Fruit fly (Drosophila melanogaster) whole organism, embryonic: ENCODE measurements around the gene Nph.

Experiments used
- ATbp ChIP-seq: fragments of 200-800 bp; sonication (Bioruptor generic); optimal IDR thresholded peaks from 2 replicates; lab custom pipeline; 2017; ENCODE audit warnings: missing biosample characterization, mild to moderate bottlenecking, missing genetic modification characterization, missing genetic modification reagents
- Atf3 ChIP-seq: fragments of 200-800 bp; sonication (Bioruptor generic); optimal IDR thresholded peaks from 3 replicates; lab custom pipeline; 2016; ENCODE audit warnings: missing biosample characterization, missing genetic modification characterization
- CG10267 ChIP-seq: fragments of 200-800 bp; sonication (Bioruptor generic); optimal IDR thresholded peaks from 2 replicates; lab custom pipeline; 2018; ENCODE audit warnings: missing biosample characterization, mild to moderate bottlenecking, missing genetic modification characterization, moderate library complexity
- CG10321 ChIP-seq: fragments of 200-800 bp; sonication (Bioruptor generic); IDR thresholded peaks from 2 replicates; pipeline ENCODE4 v1.3.6; 2022; ENCODE audit warnings: missing biosample characterization, missing genetic modification characterization
- CG11398 ChIP-seq: fragments of 200-800 bp; sonication (Bioruptor generic); optimal IDR thresholded peaks from 2 replicates; lab custom pipeline; 2016; ENCODE audit warnings: missing biosample characterization, missing genetic modification characterization
- CG11723 ChIP-seq: fragments of 200-800 bp; sonication (Bioruptor generic); optimal IDR thresholded peaks from 2 replicates; lab custom pipeline; 2017; ENCODE audit warnings: missing biosample characterization, mild to moderate bottlenecking, missing genetic modification characterization
- CG12071 ChIP-seq: fragments of 200-800 bp; sonication (Bioruptor generic); optimal IDR thresholded peaks from 3 replicates; lab custom pipeline; 2018; ENCODE audit warnings: missing biosample characterization, mild to moderate bottlenecking, missing genetic modification characterization
- CG14441 ChIP-seq: fragments of 200-800 bp; sonication (Bioruptor generic); IDR thresholded peaks from 2 replicates; pipeline ENCODE4 v1.3.6; 2022; ENCODE audit warnings: missing biosample characterization, missing genetic modification characterization
- CG15011 ChIP-seq: fragments of 200-800 bp; sonication (Bioruptor generic); optimal IDR thresholded peaks from 3 replicates; lab custom pipeline; 2018; ENCODE audit warnings: missing biosample characterization, mild to moderate bottlenecking, missing genetic modification characterization
- CG2199 ChIP-seq: fragments of 200-800 bp; sonication (Bioruptor generic); IDR thresholded peaks from 3 replicates; pipeline ENCODE4 v1.3.6; 2022; ENCODE audit warnings: missing biosample characterization, missing genetic modification characterization
- CG31388 ChIP-seq: fragments of 200-800 bp; sonication (Bioruptor generic); optimal IDR thresholded peaks from 2 replicates; lab custom pipeline; 2016; ENCODE audit warnings: missing biosample characterization, missing genetic modification characterization
- CG3163 ChIP-seq: fragments of 200-800 bp; sonication (Bioruptor generic); optimal IDR thresholded peaks from 3 replicates; lab custom pipeline; 2016; ENCODE audit warnings: missing biosample characterization, missing genetic modification characterization
- CG32767 ChIP-seq: fragments of 200-800 bp; sonication (Bioruptor generic); IDR thresholded peaks from 2 replicates; pipeline ENCODE4 v1.3.6; 2022; ENCODE audit warnings: missing biosample characterization, missing genetic modification characterization
- CG33213 ChIP-seq: fragments of 200-800 bp; sonication (Bioruptor generic); optimal IDR thresholded peaks from 3 replicates; lab custom pipeline; 2016; ENCODE audit warnings: missing biosample characterization, missing genetic modification characterization
- CG34422 ChIP-seq: fragments of 200-800 bp; sonication (Bioruptor generic); IDR thresholded peaks from 3 replicates; pipeline ENCODE4 v1.3.6; 2022; ENCODE audit warnings: missing biosample characterization, missing genetic modification characterization
- CG3838 ChIP-seq: fragments of 200-800 bp; sonication (Bioruptor generic); optimal IDR thresholded peaks from 3 replicates; lab custom pipeline; 2016; ENCODE audit warnings: missing biosample characterization, missing genetic modification characterization
- CG4360 ChIP-seq: fragments of 200-800 bp; sonication (Bioruptor generic); IDR thresholded peaks from 2 replicates; pipeline ENCODE4 v1.3.6; 2022; ENCODE audit warnings: missing biosample characterization, missing genetic modification characterization
- CG43689 ChIP-seq: fragments of 200-800 bp; sonication (Bioruptor generic); IDR thresholded peaks from 2 replicates; pipeline ENCODE4 v1.3.6; 2022; ENCODE audit warnings: missing biosample characterization, missing genetic modification characterization
- CG4424 ChIP-seq: fragments of 200-800 bp; sonication (Bioruptor generic); optimal IDR thresholded peaks from 3 replicates; lab custom pipeline; 2016; ENCODE audit warnings: missing biosample characterization, missing genetic modification characterization
- CG4617 ChIP-seq: fragments of 200-800 bp; sonication (Bioruptor generic); optimal IDR thresholded peaks from 3 replicates; lab custom pipeline; 2016; ENCODE audit warnings: missing biosample characterization, missing genetic modification characterization, borderline replicate concordance
- CG4820 ChIP-seq: fragments of 200-800 bp; sonication (Bioruptor generic); optimal IDR thresholded peaks from 3 replicates; lab custom pipeline; 2016; ENCODE audit warnings: missing biosample characterization, missing genetic modification characterization
- CG7271 ChIP-seq: fragments of 200-800 bp; sonication (Bioruptor generic); optimal IDR thresholded peaks from 2 replicates; lab custom pipeline; 2018; ENCODE audit warnings: missing biosample characterization, mild to moderate bottlenecking, missing genetic modification characterization, moderate library complexity
- CG8359 ChIP-seq: fragments of 200-800 bp; sonication (Bioruptor generic); optimal IDR thresholded peaks from 2 replicates; lab custom pipeline; 2017; ENCODE audit warnings: missing biosample characterization, mild to moderate bottlenecking, missing genetic modification characterization, borderline replicate concordance
- CG9437 ChIP-seq: fragments of 200-800 bp; sonication (Bioruptor generic); optimal IDR thresholded peaks from 2 replicates; lab custom pipeline; 2018; ENCODE audit warnings: missing biosample characterization, mild to moderate bottlenecking, missing genetic modification characterization
- CTCF ChIP-seq: fragments of 200-800 bp; sonication (Bioruptor generic); optimal IDR thresholded peaks from 2 replicates; lab custom pipeline; 2017; ENCODE audit warnings: missing biosample characterization, mild to moderate bottlenecking, missing genetic modification characterization, moderate library complexity
- Chrac-16 ChIP-seq: fragments of 200-800 bp; sonication (Bioruptor generic); optimal IDR thresholded peaks from 3 replicates; lab custom pipeline; 2016; ENCODE audit warnings: missing biosample characterization, missing genetic modification characterization
- Dll ChIP-seq: fragments of 200-800 bp; sonication (Bioruptor generic); IDR thresholded peaks from 4 replicates; pipeline ENCODE4 v1.3.6; 2022; ENCODE audit warnings: missing biosample characterization, missing genetic modification characterization; ENCODE audit not compliant: partially characterized antibody
- Gsc ChIP-seq: fragments of 200-800 bp; sonication (Bioruptor generic); IDR thresholded peaks from 2 replicates; pipeline ENCODE4 v1.3.6; 2022; ENCODE audit warnings: missing biosample characterization, missing genetic modification characterization
- Hsf ChIP-seq: fragments of 200-800 bp; sonication (Bioruptor generic); optimal IDR thresholded peaks from 3 replicates; lab custom pipeline; 2016; ENCODE audit warnings: missing biosample characterization, missing genetic modification characterization
- Jarid2 ChIP-seq: fragments of 200-800 bp; sonication (Bioruptor generic); optimal IDR thresholded peaks from 3 replicates; lab custom pipeline; 2017; ENCODE audit warnings: mild to moderate bottlenecking, missing biosample characterization, missing genetic modification reagents, missing genetic modification characterization
- NfI ChIP-seq: fragments of 200-800 bp; sonication (Bioruptor generic); optimal IDR thresholded peaks from 3 replicates; lab custom pipeline; 2018; ENCODE audit warnings: missing biosample characterization, mild to moderate bottlenecking, missing genetic modification characterization, moderate library complexity
- PHDP ChIP-seq: fragments of 200-800 bp; sonication (Bioruptor generic); optimal IDR thresholded peaks from 3 replicates; lab custom pipeline; 2018; ENCODE audit warnings: missing biosample characterization, mild to moderate bottlenecking, missing genetic modification characterization, moderate library complexity
- amos ChIP-seq: fragments of 200-800 bp; sonication (Bioruptor generic); IDR thresholded peaks from 2 replicates; pipeline ENCODE4 v1.3.6; 2022; ENCODE audit warnings: missing biosample characterization, missing genetic modification characterization; ENCODE audit not compliant: partially characterized antibody
- aop ChIP-seq: fragments of 200-800 bp; sonication (Bioruptor generic); IDR thresholded peaks from 2 replicates; pipeline ENCODE4 v1.3.6; 2022; ENCODE audit warnings: missing biosample characterization, missing genetic modification characterization
- ap ChIP-seq: fragments of 200-800 bp; sonication (Bioruptor generic); IDR thresholded peaks from 2 replicates; pipeline ENCODE4 v1.3.6; 2022; ENCODE audit warnings: missing biosample characterization, missing genetic modification characterization
- bcd ChIP-seq: fragments of 200-800 bp; sonication (Bioruptor generic); optimal IDR thresholded peaks from 2 replicates; lab custom pipeline; 2017; ENCODE audit warnings: missing biosample characterization, mild to moderate bottlenecking, missing genetic modification characterization
- bowl ChIP-seq: fragments of 200-800 bp; sonication (Bioruptor generic); IDR thresholded peaks from 2 replicates; pipeline ENCODE4 v1.3.6; 2022; ENCODE audit warnings: missing biosample characterization, missing genetic modification characterization
- cad ChIP-seq: fragments of >200 bp; optimal IDR thresholded peaks from 2 replicates; lab custom pipeline; 2017; ENCODE audit warnings: missing biosample characterization, missing genetic modification characterization
- crp ChIP-seq, 2 experiments: fragments of 200-800 bp; sonication (Bioruptor generic); optimal IDR thresholded peaks; 2 replicates in 1 of 2; 3 replicates in 1 of 2; lab custom pipeline; 2017; ENCODE audit warnings: missing biosample characterization in 2 of 2, missing genetic modification characterization in 2 of 2, mild to moderate bottlenecking in 1 of 2, moderate library complexity in 1 of 2
- lab ChIP-seq: fragments of 200-800 bp; sonication (Bioruptor generic); optimal IDR thresholded peaks from 3 replicates; lab custom pipeline; 2017; ENCODE audit warnings: missing biosample characterization, missing genetic modification characterization, mild to moderate bottlenecking, moderate library complexity, missing genetic modification reagents
- lbe ChIP-seq: fragments of 200-800 bp; sonication (Bioruptor generic); optimal IDR thresholded peaks from 2 replicates; lab custom pipeline; 2016; ENCODE audit warnings: missing biosample characterization, mild to moderate bottlenecking, missing genetic modification characterization
- lilli ChIP-seq: fragments of 200-800 bp; sonication (Bioruptor generic); optimal IDR thresholded peaks from 3 replicates; lab custom pipeline; 2016; ENCODE audit warnings: missing biosample characterization, missing genetic modification characterization
- nau ChIP-seq: fragments of 200-800 bp; sonication (Bioruptor generic); optimal IDR thresholded peaks from 3 replicates; lab custom pipeline; 2017; ENCODE audit warnings: missing biosample characterization, mild to moderate bottlenecking, missing genetic modification characterization, missing genetic modification reagents
- nerfin-1 ChIP-seq: fragments of 200-800 bp; sonication (Bioruptor generic); optimal IDR thresholded peaks from 3 replicates; lab custom pipeline; 2019; ENCODE audit warnings: missing biosample characterization, mild to moderate bottlenecking, missing genetic modification characterization, moderate library complexity
- oc ChIP-seq: fragments of 200-800 bp; sonication (Bioruptor generic); optimal IDR thresholded peaks from 2 replicates; lab custom pipeline; 2018; ENCODE audit warnings: missing biosample characterization, mild to moderate bottlenecking, missing genetic modification characterization, moderate library complexity
- pnt ChIP-seq: fragments of 200-800 bp; sonication (Bioruptor generic); optimal IDR thresholded peaks from 3 replicates; lab custom pipeline; 2016; ENCODE audit warnings: missing biosample characterization, missing genetic modification characterization
- pum ChIP-seq: fragments of 200-800 bp; sonication (Bioruptor generic); optimal IDR thresholded peaks from 2 replicates; lab custom pipeline; 2016; ENCODE audit warnings: missing biosample characterization, missing genetic modification characterization
- repo ChIP-seq: fragments of 200-800 bp; sonication (Bioruptor generic); optimal IDR thresholded peaks from 2 replicates; lab custom pipeline; 2016; ENCODE audit warnings: missing biosample characterization, missing genetic modification characterization
- salm ChIP-seq: fragments of 200-800 bp; sonication (Bioruptor generic); optimal IDR thresholded peaks from 2 replicates; lab custom pipeline; 2018; ENCODE audit warnings: missing biosample characterization, mild to moderate bottlenecking, missing genetic modification characterization
- tup ChIP-seq: fragments of 200-800 bp; sonication (Bioruptor generic); optimal IDR thresholded peaks from 2 replicates; lab custom pipeline; 2016; ENCODE audit warnings: missing biosample characterization, mild to moderate bottlenecking, missing genetic modification characterization, moderate library complexity
- unpg ChIP-seq: fragments of 200-800 bp; sonication (Bioruptor generic); optimal IDR thresholded peaks from 3 replicates; lab custom pipeline; 2018; ENCODE audit warnings: missing biosample characterization, mild to moderate bottlenecking, missing genetic modification characterization, moderate library complexity
- z ChIP-seq: fragments of 200-800 bp; sonication (Bioruptor generic); IDR thresholded peaks from 3 replicates; pipeline ENCODE4 v1.3.6; 2022; ENCODE audit warnings: missing biosample characterization, missing genetic modification characterization

Gene Nph

dm6 chr3R:29978595-29978994 lies 26.1 kb downstream of the Nph start (continued):
- TF ChIP-seq CG33213 (GFP tag; lab: Kevin White, UChicago) (no peak), NfI (GFP tag; lab: Kevin White, UChicago) (peak; percentile 18), PHDP (tag; lab: Kevin White, UChicago) (peak; percentile 29), CTCF (GFP tag; lab: Kevin White, UChicago) (no peak), Atf3 (GFP tag; lab: Kevin White, UChicago) (no peak), pnt (GFP tag; lab: Kevin White, UChicago) (no peak), CG31388 (no peak), CG4424 (GFP tag; lab: Kevin White, UChicago) (no peak), z (GFP tag; lab: Robert Waterston, UW) (no peak), lilli (peak; percentile 21), CG3163 (GFP tag; lab: Kevin White, UChicago) (no peak), CG4617 (no peak), Jarid2 (GFP tag; lab: Kevin White, UChicago) (no peak), CG32767 (GFP tag; lab: Robert Waterston, UW) (no peak), bcd (GFP tag; lab: Kevin White, UChicago) (peak; percentile 29), CG14441 (no peak), ap (GFP tag; lab: Robert Waterston, UW) (no peak), CG8359 (no peak), Chrac-16 (GFP tag; lab: Kevin White, UChicago) (no peak), CG15011 (GFP tag; lab: Kevin White, UChicago) (no peak), pum (no peak), CG2199 (GFP tag; lab: Robert Waterston, UW) (no peak), tup (no peak), CG34422 (GFP tag; lab: Robert Waterston, UW) (0 out of 3 replicates have a peak, but pooled peaks have one; percentile 20), CG4820 (GFP tag; lab: Kevin White, UChicago) (no peak), CG10321 (GFP tag; lab: Robert Waterston, UW) (no peak), CG7271 (tag; lab: Kevin White, UChicago) (no peak), amos (GFP tag; lab: Robert Waterston, UW) (no peak), CG10267 (tag; lab: Kevin White, UChicago) (no peak), ATbp (GFP tag; lab: Kevin White, UChicago) (no peak), CG11398 (GFP tag; lab: Kevin White, UChicago) (no peak), crp (GFP tag; optimal IDR thresholded peaks at IDR 0.05; lab: Kevin White, UChicago) (no peak), aop (no peak), bowl (GFP tag; lab: Robert Waterston, UW) (no peak), CG11723 (no peak), cad (GFP tag; lab: Kevin White, UChicago) (no peak), CG43689 (GFP tag; lab: Robert Waterston, UW) (no peak), CG12071 (GFP tag; lab: Kevin White, UChicago) (peak; percentile 52), nerfin-1 (tag; lab: Kevin White, UChicago) (no peak), nau (no peak), salm (no peak), CG9437 (GFP tag; lab: Kevin White, UChicago) (no peak), Gsc (no peak), oc (no peak), Hsf (GFP tag; lab: Kevin White, UChicago) (peak; percentile 4), CG3838 (GFP tag; lab: Kevin White, UChicago) (no peak), CG4360 (GFP tag; lab: Robert Waterston, UW) (no peak), lab (peak; percentile 79), Dll (no peak), unpg (peak; percentile 13), repo (GFP tag; lab: Kevin White, UChicago) (no peak), lbe (no peak)
